Fruit fly (Drosophila melanogaster) S2 (cell line): ENCODE data around the gene CG7492.

Experiments used
- CG8478 ChIP-seq: fragments of >200 bp; optimal IDR thresholded peaks from 2 replicates; lab custom pipeline; 2018
- CTCF ChIP-seq, 2 experiments: fragments of >200 bp; optimal IDR thresholded peaks; 2 replicates each; lab custom pipeline; 2018

The CG7492 gene

dm6 chr3L:7614226-7614625, 40.3 kb downstream of the CG7492 start:
- TF ChIP-seq CTCF (optimal IDR thresholded peaks at IDR 0.05; lab: Kevin White, UChicago) (no peak), CG8478 (lab: Kevin White, UChicago) (no peak)

dm6 chr3L:7611229-7611628, 43.3 kb downstream of the CG7492 start:
- no peak for TF ChIP-seq CTCF (optimal IDR thresholded peaks at IDR 0.05; lab: Kevin White, UChicago)
- TF ChIP-seq CG8478 (lab: Kevin White, UChicago) = no peak

dm6 chr3L:7610522-7610921, 44.0 kb downstream of the CG7492 start:
- TF ChIP-seq CTCF (optimal IDR thresholded peaks at IDR 0.05; lab: Kevin White, UChicago) (no peak), CG8478 (lab: Kevin White, UChicago) (no peak)

DNA sequence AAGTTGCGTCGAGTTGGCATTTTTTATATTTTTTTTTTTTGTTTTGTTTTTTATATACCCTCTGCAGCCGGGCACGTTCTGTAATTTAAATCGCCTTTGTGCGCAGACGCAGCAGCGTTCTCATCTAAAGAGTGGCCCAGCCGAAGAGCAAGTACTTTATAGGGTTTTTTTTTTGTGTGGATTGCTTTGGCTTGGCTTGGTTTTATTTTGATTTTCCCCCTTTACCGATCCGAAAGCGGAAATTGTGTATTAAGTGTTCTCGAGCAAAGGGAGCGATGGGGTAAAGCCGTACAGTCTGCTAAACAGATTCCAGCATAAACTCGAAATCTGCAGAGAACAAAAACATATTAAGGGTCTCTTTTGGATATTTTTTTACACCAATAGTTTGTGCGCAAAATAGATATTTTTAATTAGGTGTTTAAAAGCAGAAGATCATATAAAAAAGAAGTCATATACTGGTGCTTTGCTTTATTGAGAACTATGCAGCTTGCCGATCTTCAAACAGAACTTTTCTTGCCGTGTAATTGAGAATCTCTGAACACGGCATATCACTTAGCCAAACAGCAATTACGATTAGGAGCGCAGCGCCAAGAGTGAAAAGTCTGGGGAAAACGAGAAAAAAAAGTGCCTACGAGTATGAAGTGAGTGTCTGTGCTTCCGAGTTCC, 48.1 kb downstream of the CG7492 start:
- TF ChIP-seq CTCF (optimal IDR thresholded peaks at IDR 0.05; lab: Kevin White, UChicago) (no peak), CG8478 (lab: Kevin White, UChicago) (no peak)

dm6 chr3L:7604863-7605262, 49.7 kb downstream of the CG7492 start:
- TF ChIP-seq CG8478 (lab: Kevin White, UChicago) (no peak), CTCF (optimal IDR thresholded peaks at IDR 0.05; lab: Kevin White, UChicago) (no peak)

DNA sequence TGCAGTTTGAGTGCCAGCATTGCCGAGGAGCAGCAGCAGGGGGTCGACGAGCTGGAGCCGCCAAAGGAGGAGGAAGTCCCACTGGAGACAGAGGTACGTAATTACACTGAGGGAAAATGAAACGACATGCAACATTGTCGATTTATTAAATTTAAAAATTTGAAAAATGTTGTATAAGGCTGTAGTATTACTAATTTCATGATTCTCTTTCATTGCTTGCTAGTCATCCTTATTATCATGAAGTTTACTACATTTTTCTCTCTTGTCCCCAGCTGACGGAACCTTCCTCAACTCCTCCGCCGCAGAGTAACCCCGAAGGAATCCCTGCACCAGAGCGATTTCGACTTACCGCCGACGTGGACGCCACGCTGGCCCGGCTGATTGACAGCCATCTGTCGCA, 51.2 kb downstream of the CG7492 start:
- TF ChIP-seq CG8478 (lab: Kevin White, UChicago) (no peak), CTCF (optimal IDR thresholded peaks at IDR 0.05; lab: Kevin White, UChicago) (no peak)
